Worm (Caenorhabditis elegans) whole organism, L4/young adult: ENCODE measurements around the gene K09C4.4.

Experiments used
- dao-5 ChIP-seq: sonication (generic microtip); optimal IDR thresholded peaks from 2 replicates; lab custom pipeline; 2016; ENCODE audit warnings: missing genotype, missing genetic modification characterization, moderate library complexity, missing compliant biosample characterization
- him-1 ChIP-seq: sonication (generic microtip); optimal IDR thresholded peaks from 2 replicates; lab custom pipeline; 2016; ENCODE audit warnings: missing genotype, missing genetic modification reagents, missing genetic modification characterization, missing compliant biosample characterization

ce11 chrX:3289183-3289582 is at the start of gene K09C4.4:
- no peak for TF ChIP-seq him-1
- no peak for TF ChIP-seq dao-5 (tag; lab: Kevin White, UChicago)
